Fruit fly (Drosophila melanogaster): ENCODE measurements around the gene CG34331.

DNA sequence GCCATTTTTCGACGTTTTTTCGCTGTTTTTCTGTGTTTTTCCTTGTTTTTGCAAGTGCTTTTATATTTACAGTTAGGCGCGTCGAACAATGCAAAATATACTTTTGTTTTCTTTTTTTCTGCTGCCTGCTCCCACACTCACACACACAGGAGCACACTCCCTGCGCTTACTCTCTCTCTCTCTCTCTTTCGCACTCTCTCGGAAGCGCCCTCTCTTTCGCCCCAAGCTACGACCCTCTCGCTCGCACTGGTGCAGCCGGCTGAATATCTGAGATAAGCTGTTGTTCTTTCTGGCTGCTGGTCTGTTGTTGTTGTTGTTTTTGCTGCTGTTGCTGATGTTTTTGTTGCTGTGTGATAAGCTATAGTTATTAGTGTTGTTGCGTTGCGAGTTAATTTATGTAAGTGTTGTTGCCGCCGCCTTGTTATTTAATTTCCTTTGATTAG, 36.7 kb downstream of the CG34331 start:
- TF ChIP-seq CG9705 (GFP tag; optimal IDR thresholded peaks at IDR 0.05) = no peak
- no peak for TF ChIP-seq psq (GFP tag; optimal IDR thresholded peaks at IDR 0.05)
- no peak for TF ChIP-seq Myc (optimal IDR thresholded peaks at IDR 0.05)
- TF ChIP-seq Rel (GFP tag; optimal IDR thresholded peaks at IDR 0.05) = no peak
- no peak for TF ChIP-seq Rel (tag; optimal IDR thresholded peaks at IDR 0.05)
- TF ChIP-seq pan (optimal IDR thresholded peaks at IDR 0.05) = no peak
- TF ChIP-seq usp (GFP tag; optimal IDR thresholded peaks at IDR 0.05) = no peak
- no peak for TF ChIP-seq lola (GFP tag; optimal IDR thresholded peaks at IDR 0.05)
- TF ChIP-seq Mio (GFP tag; optimal IDR thresholded peaks at IDR 0.05) = no peak
- TF ChIP-seq Hr78 (GFP tag; optimal IDR thresholded peaks at IDR 0.05) = no peak
